Fruit fly (Drosophila melanogaster) whole organism, embryonic: ENCODE measurements around the gene CG33060.

Experiments
- C15 ChIP-seq: fragments of 200-800 bp; sonication (Bioruptor generic); IDR thresholded peaks from 3 replicates; pipeline ENCODE4 v1.3.6; 2022; ENCODE audit warnings: missing biosample characterization, missing genetic modification characterization
- CG10565 ChIP-seq: fragments of 200-800 bp; sonication (Bioruptor generic); optimal IDR thresholded peaks from 3 replicates; lab custom pipeline; 2016; ENCODE audit warnings: missing biosample characterization, mild to moderate bottlenecking, missing genetic modification characterization
- CG12391 ChIP-seq: fragments of 200-800 bp; sonication (Bioruptor generic); optimal IDR thresholded peaks from 3 replicates; lab custom pipeline; 2018; ENCODE audit warnings: missing biosample characterization, mild to moderate bottlenecking, missing genetic modification characterization, moderate library complexity
- CG14441 ChIP-seq: fragments of 200-800 bp; sonication (Bioruptor generic); IDR thresholded peaks from 2 replicates; pipeline ENCODE4 v1.3.6; 2022; ENCODE audit warnings: missing biosample characterization, missing genetic modification characterization
- CG17328 ChIP-seq: fragments of 200-800 bp; sonication (Bioruptor generic); IDR thresholded peaks from 2 replicates; pipeline ENCODE4 v1.3.6; 2022; ENCODE audit warnings: missing biosample characterization, missing genetic modification characterization
- CG17612 ChIP-seq: fragments of 200-800 bp; sonication (Bioruptor generic); IDR thresholded peaks from 2 replicates; pipeline ENCODE4 v1.3.6; 2022; ENCODE audit warnings: missing biosample characterization, missing genetic modification characterization
- CG1792 ChIP-seq: fragments of 200-800 bp; sonication (Bioruptor generic); optimal IDR thresholded peaks from 2 replicates; lab custom pipeline; 2016; ENCODE audit warnings: missing biosample characterization, missing genetic modification characterization
- CG18619 ChIP-seq: fragments of 200-800 bp; sonication (Bioruptor generic); optimal IDR thresholded peaks from 3 replicates; lab custom pipeline; 2017; ENCODE audit warnings: missing biosample characterization, mild to moderate bottlenecking, missing genetic modification characterization
- CG2889 ChIP-seq: fragments of 200-800 bp; sonication (Bioruptor generic); IDR thresholded peaks from 3 replicates; pipeline ENCODE4 v1.3.6; 2022; ENCODE audit warnings: missing biosample characterization, missing genetic modification characterization
- CG3281 ChIP-seq: fragments of 200-800 bp; sonication (Bioruptor generic); optimal IDR thresholded peaks from 3 replicates; lab custom pipeline; 2017; ENCODE audit warnings: missing biosample characterization, mild to moderate bottlenecking, missing genetic modification characterization
- CG34224 ChIP-seq: fragments of 200-800 bp; sonication (Bioruptor generic); IDR thresholded peaks from 3 replicates; pipeline ENCODE4 v1.3.6; 2022; ENCODE audit warnings: missing biosample characterization, missing genetic modification characterization; ENCODE audit not compliant: partially characterized antibody
- CG34422 ChIP-seq: fragments of 200-800 bp; sonication (Bioruptor generic); IDR thresholded peaks from 3 replicates; pipeline ENCODE4 v1.3.6; 2022; ENCODE audit warnings: missing biosample characterization, missing genetic modification characterization
- CG43689 ChIP-seq: fragments of 200-800 bp; sonication (Bioruptor generic); IDR thresholded peaks from 2 replicates; pipeline ENCODE4 v1.3.6; 2022; ENCODE audit warnings: missing biosample characterization, missing genetic modification characterization
- CG5953 ChIP-seq: fragments of 200-800 bp; sonication (Bioruptor generic); IDR thresholded peaks from 2 replicates; pipeline ENCODE4 v1.3.6; 2022; ENCODE audit warnings: missing biosample characterization, missing genetic modification characterization
- CG6813 ChIP-seq: fragments of 200-800 bp; sonication (Bioruptor generic); optimal IDR thresholded peaks from 2 replicates; lab custom pipeline; 2017; ENCODE audit warnings: missing biosample characterization, missing genetic modification characterization, mild to moderate bottlenecking, moderate library complexity, missing genetic modification reagents
- CG8924 ChIP-seq: fragments of 200-800 bp; optimal IDR thresholded peaks from 3 replicates; lab custom pipeline; 2019; ENCODE audit warnings: missing biosample characterization, mild to moderate bottlenecking, missing genetic modification characterization, moderate library complexity
- CG9609 ChIP-seq: fragments of 200-800 bp; sonication (Bioruptor generic); optimal IDR thresholded peaks from 3 replicates; lab custom pipeline; 2016; ENCODE audit warnings: missing biosample characterization, missing genetic modification characterization
- Deaf1 ChIP-seq: fragments of 200-800 bp; optimal IDR thresholded peaks from 3 replicates; lab custom pipeline; 2019; ENCODE audit warnings: missing biosample characterization, mild to moderate bottlenecking, missing genetic modification characterization, moderate library complexity
- Dek ChIP-seq: fragments of 200-800 bp; sonication (Bioruptor generic); optimal IDR thresholded peaks from 3 replicates; lab custom pipeline; 2019; ENCODE audit warnings: missing biosample characterization, mild to moderate bottlenecking, missing genetic modification characterization, moderate library complexity
- H2.0 ChIP-seq: fragments of 200-800 bp; sonication (Bioruptor generic); IDR thresholded peaks from 2 replicates; pipeline ENCODE4 v1.3.6; 2022; ENCODE audit warnings: missing biosample characterization, missing genetic modification characterization
- Hr51 ChIP-seq, 2 experiments: fragments of 200-800 bp; sonication (Bioruptor generic); optimal IDR thresholded peaks; 2 replicates in 1 of 2; 3 replicates in 1 of 2; lab custom pipeline; 2016 to 2018; ENCODE audit warnings: missing biosample characterization in 2 of 2, missing genetic modification characterization in 2 of 2, mild to moderate bottlenecking in 1 of 2, moderate library complexity in 1 of 2
- Jarid2 ChIP-seq: fragments of 200-800 bp; sonication (Bioruptor generic); optimal IDR thresholded peaks from 3 replicates; lab custom pipeline; 2017; ENCODE audit warnings: mild to moderate bottlenecking, missing biosample characterization, missing genetic modification reagents, missing genetic modification characterization
- Neu2 ChIP-seq: fragments of 200-800 bp; sonication (Bioruptor generic); optimal IDR thresholded peaks from 3 replicates; lab custom pipeline; 2016; ENCODE audit warnings: missing biosample characterization, missing genetic modification characterization, borderline replicate concordance
- Nf-YC ChIP-seq: fragments of 200-800 bp; optimal IDR thresholded peaks from 3 replicates; lab custom pipeline; 2019; ENCODE audit warnings: missing biosample characterization, mild to moderate bottlenecking, missing genetic modification characterization, moderate library complexity
- Ravus ChIP-seq: fragments of 200-800 bp; sonication (Bioruptor generic); IDR thresholded peaks from 2 replicates; pipeline ENCODE4 v1.3.6; 2022; ENCODE audit warnings: missing biosample characterization, missing genetic modification characterization
- Rx ChIP-seq: fragments of 200-800 bp; sonication (Bioruptor generic); IDR thresholded peaks from 2 replicates; pipeline ENCODE4 v1.3.6; 2022; ENCODE audit warnings: missing biosample characterization, missing genetic modification characterization
- Vsx1 ChIP-seq: fragments of 200-800 bp; sonication (Bioruptor generic); optimal IDR thresholded peaks from 2 replicates; lab custom pipeline; 2017; ENCODE audit warnings: missing biosample characterization, mild to moderate bottlenecking, missing genetic modification characterization, missing genetic modification reagents
- abd-A ChIP-seq: fragments of 200-800 bp; sonication (Bioruptor generic); optimal IDR thresholded peaks from 3 replicates; lab custom pipeline; 2019; ENCODE audit warnings: missing biosample characterization, mild to moderate bottlenecking, missing genetic modification characterization, moderate library complexity
- al ChIP-seq: fragments of 200-800 bp; sonication (Bioruptor generic); IDR thresholded peaks from 2 replicates; pipeline ENCODE4 v1.3.6; 2022; ENCODE audit warnings: missing biosample characterization, missing genetic modification characterization
- bbx ChIP-seq: fragments of 200-800 bp; sonication (Bioruptor generic); IDR thresholded peaks from 2 replicates; pipeline ENCODE4 v1.3.6; 2022; ENCODE audit warnings: missing biosample characterization, missing genetic modification characterization; ENCODE audit not compliant: partially characterized antibody
- cato ChIP-seq: fragments of 200-800 bp; sonication (Bioruptor generic); optimal IDR thresholded peaks from 2 replicates; lab custom pipeline; 2016; ENCODE audit warnings: missing biosample characterization, missing genetic modification characterization, borderline replicate concordance
- chm ChIP-seq: fragments of 200-800 bp; sonication (Bioruptor generic); IDR thresholded peaks from 2 replicates; pipeline ENCODE4 v1.3.6; 2022; ENCODE audit warnings: missing biosample characterization, missing genetic modification characterization
- corto ChIP-seq: fragments of 200-800 bp; sonication (Bioruptor generic); optimal IDR thresholded peaks from 2 replicates; lab custom pipeline; 2016; ENCODE audit warnings: missing biosample characterization, mild to moderate bottlenecking, missing genetic modification characterization, moderate library complexity
- crol ChIP-seq: fragments of 200-800 bp; sonication (Bioruptor generic); IDR thresholded peaks from 2 replicates; pipeline ENCODE4 v1.3.6; 2022; ENCODE audit warnings: missing biosample characterization, missing genetic modification characterization
- emc ChIP-seq: fragments of 200-800 bp; sonication (Bioruptor generic); optimal IDR thresholded peaks from 2 replicates; lab custom pipeline; 2016; ENCODE audit warnings: missing biosample characterization, missing genetic modification characterization
- gsb ChIP-seq: fragments of 200-800 bp; sonication (Bioruptor generic); IDR thresholded peaks from 2 replicates; pipeline ENCODE4 v1.3.6; 2022; ENCODE audit warnings: missing biosample characterization, missing genetic modification characterization
- hbn ChIP-seq: fragments of 200-800 bp; sonication (Bioruptor generic); IDR thresholded peaks from 2 replicates; pipeline ENCODE4 v1.3.6; 2022; ENCODE audit warnings: missing biosample characterization, missing genetic modification characterization; ENCODE audit not compliant: partially characterized antibody
- jigr1 ChIP-seq: fragments of 200-800 bp; sonication (Bioruptor generic); IDR thresholded peaks from 3 replicates; pipeline ENCODE4 v1.3.6; 2022; ENCODE audit warnings: missing biosample characterization, missing genetic modification characterization
- kay ChIP-seq: fragments of 200-800 bp; sonication (Bioruptor generic); optimal IDR thresholded peaks from 2 replicates; lab custom pipeline; 2016; ENCODE audit warnings: missing biosample characterization, missing genetic modification characterization
- klu ChIP-seq: fragments of 200-800 bp; sonication (Bioruptor generic); IDR thresholded peaks from 2 replicates; pipeline ENCODE4 v1.3.6; 2022; ENCODE audit warnings: missing biosample characterization, missing genetic modification characterization
- kni ChIP-seq: fragments of 200-800 bp; sonication (Bioruptor generic); optimal IDR thresholded peaks from 3 replicates; lab custom pipeline; 2017; ENCODE audit warnings: mild to moderate bottlenecking, missing biosample characterization, missing genetic modification reagents, missing genetic modification characterization
- maf-S ChIP-seq: fragments of 200-800 bp; sonication (Bioruptor generic); optimal IDR thresholded peaks from 2 replicates; lab custom pipeline; 2016; ENCODE audit warnings: missing biosample characterization, missing genetic modification characterization
- odd ChIP-seq: fragments of 200-800 bp; sonication (Bioruptor generic); optimal IDR thresholded peaks from 2 replicates; lab custom pipeline; 2017; ENCODE audit warnings: missing biosample characterization, mild to moderate bottlenecking, missing genetic modification characterization
- pzg ChIP-seq: fragments of 200-800 bp; sonication (Bioruptor generic); optimal IDR thresholded peaks from 3 replicates; lab custom pipeline; 2018; ENCODE audit warnings: missing biosample characterization, mild to moderate bottlenecking, missing genetic modification characterization, moderate library complexity
- ro ChIP-seq: fragments of 200-800 bp; sonication (Bioruptor generic); IDR thresholded peaks from 2 replicates; pipeline ENCODE4 v1.3.6; 2022; ENCODE audit warnings: missing biosample characterization, missing genetic modification characterization
- sc ChIP-seq, 3 experiments: fragments of >200 bp in 2 of 3; fragments of 200-800 bp in 1 of 3; sonication (Bioruptor generic) in 1 of 3; optimal IDR thresholded peaks; 2 replicates in 2 of 3; 3 replicates in 1 of 3; lab custom pipeline; 2017; ENCODE audit warnings: mild to moderate bottlenecking in 1 of 3, missing biosample characterization in 1 of 3, missing genetic modification characterization in 1 of 3, missing genetic modification reagents in 1 of 3
- sd ChIP-seq: fragments of 200-800 bp; sonication (Bioruptor generic); optimal IDR thresholded peaks from 3 replicates; lab custom pipeline; 2018; ENCODE audit warnings: missing biosample characterization, mild to moderate bottlenecking, missing genetic modification characterization, moderate library complexity
- slou ChIP-seq: fragments of 200-800 bp; sonication (Bioruptor generic); optimal IDR thresholded peaks from 3 replicates; lab custom pipeline; 2016; ENCODE audit warnings: missing biosample characterization, missing genetic modification characterization
- tin ChIP-seq: fragments of 200-800 bp; sonication (Bioruptor generic); optimal IDR thresholded peaks from 3 replicates; lab custom pipeline; 2016; ENCODE audit warnings: missing biosample characterization, missing genetic modification characterization
- tna ChIP-seq: fragments of 200-800 bp; sonication (Bioruptor generic); IDR thresholded peaks from 2 replicates; pipeline ENCODE4 v1.3.6; 2022; ENCODE audit warnings: missing biosample characterization, missing genetic modification characterization; ENCODE audit not compliant: partially characterized antibody

Gene CG33060

DNA sequence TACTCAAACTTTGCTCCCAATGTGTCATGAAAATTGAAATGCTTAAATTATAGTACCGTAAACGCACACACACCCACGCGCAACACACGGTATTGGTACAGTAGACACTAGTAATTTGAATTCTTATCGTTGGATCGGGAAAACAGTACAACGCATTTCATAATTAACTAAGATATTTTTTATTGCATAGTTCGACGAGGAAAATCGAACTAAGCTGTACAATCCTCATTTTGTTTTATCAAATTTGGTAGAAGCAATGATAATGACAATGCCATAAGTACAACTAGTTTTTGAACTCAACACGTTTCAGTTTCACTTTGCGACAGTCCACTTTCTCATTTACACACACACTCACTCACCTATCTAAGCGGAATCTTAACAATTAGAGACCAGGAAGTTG is 49.9 kb downstream of the CG33060 start (continued):
- TF ChIP-seq chm (GFP tag; lab: Robert Waterston, UW) (peak; percentile 14; the same call in 1 of the 2 replicates), CG3281 (peak; percentile 81), CG17612 (no peak), Vsx1 (GFP tag; lab: Kevin White, UChicago) (no peak), odd (GFP tag; lab: Kevin White, UChicago) (peak; percentile 59), CG2889 (peak; percentile 23; the same call in 1 of the 3 replicates), jigr1 (GFP tag; lab: Robert Waterston, UW) (no peak), CG18619 (GFP tag; lab: Kevin White, UChicago) (peak; percentile 63), CG34422 (GFP tag; lab: Robert Waterston, UW) (peak; percentile 36; the same call in 1 of the 3 replicates), Jarid2 (GFP tag; lab: Kevin White, UChicago) (peak; percentile 14), Dek (tag; lab: Kevin White, UChicago) (peak; percentile 74), ro (no peak), corto (no peak), C15 (GFP tag; lab: Robert Waterston, UW) (no peak), sc (optimal IDR thresholded peaks at IDR 0.05; lab: Kevin White, UChicago) (no peak), sc (GFP tag; optimal IDR thresholded peaks at IDR 0.05; lab: Kevin White, UChicago) (no peak), CG5953 (GFP tag; lab: Robert Waterston, UW) (no peak), tna (GFP tag; lab: Robert Waterston, UW) (no peak), Neu2 (GFP tag; lab: Kevin White, UChicago) (no peak), pzg (GFP tag; lab: Kevin White, UChicago) (no peak), CG17328 (GFP tag; lab: Robert Waterston, UW) (no peak), hbn (GFP tag; lab: Robert Waterston, UW) (no peak), kay (peak; percentile 25), Rx (GFP tag; lab: Robert Waterston, UW) (no peak), maf-S (GFP tag; lab: Kevin White, UChicago) (peak; percentile 46), kni (GFP tag; lab: Kevin White, UChicago) (peak; percentile 66), Ravus (GFP tag; lab: Robert Waterston, UW) (no peak), klu (GFP tag; lab: Robert Waterston, UW) (0 out of 2 replicates have a peak, but pooled peaks have one; percentile 25), CG8924 (tag; lab: Kevin White, UChicago) (peak; percentile 71), cato (GFP tag; lab: Kevin White, UChicago) (peak; percentile 45), crol (no peak), tin (peak; percentile 63), H2.0 (no peak), CG1792 (peak; percentile 43), CG6813 (GFP tag; lab: Kevin White, UChicago) (peak; percentile 31), abd-A (tag; lab: Kevin White, UChicago) (no peak), CG34224 (no peak), bbx (no peak), al (GFP tag; lab: Robert Waterston, UW) (peak; percentile 58), sd (tag; lab: Kevin White, UChicago) (no peak), slou (GFP tag; lab: Kevin White, UChicago) (no peak), CG12391 (peak; percentile 62), emc (GFP tag; lab: Kevin White, UChicago) (no peak), Deaf1 (no peak), CG43689 (0 out of 2 replicates have a peak, but pooled peaks have one; percentile 14), gsb (GFP tag; lab: Robert Waterston, UW) (peak; percentile 52), CG9609 (GFP tag; lab: Kevin White, UChicago) (peak; percentile 50), Hr51 (GFP tag; optimal IDR thresholded peaks at IDR 0.05; lab: Kevin White, UChicago) (peak; percentile 13 to 71), CG14441 (GFP tag; lab: Robert Waterston, UW) (peak; percentile 52; the same call in 1 of the 2 replicates), Nf-YC (tag; lab: Kevin White, UChicago) (peak; percentile 73), CG10565 (GFP tag; lab: Kevin White, UChicago) (no peak)
